Comparison of ENCODE assay signal across 2 fruit fly cellular contexts in genomic region chr3R:24099039-24100026, dm6.
TF ChIP-seq lines count a peak whose summit lies in the region.

No protein-coding gene starts in this region.

TF ChIP-seq in whole organism, embryonic, 481 proteins besides CTCF, POLR2A, EP300 and RAD21 (continued from another document and continues in another):
- peak; percentile 32; the same call in 1 of the 2 replicates for TF ChIP-seq Adf1 (GFP tag; IDR thresholded peaks at IDR 0.05; lab: Robert Waterston, UW)
- TF ChIP-seq CG4820 (GFP tag; optimal IDR thresholded peaks at IDR 0.05; lab: Kevin White, UChicago): peak; percentile 75
- TF ChIP-seq sd (tag; optimal IDR thresholded peaks at IDR 0.05; lab: Kevin White, UChicago): peak; percentile 28
- peak; percentile 81 for TF ChIP-seq tin (GFP tag; optimal IDR thresholded peaks at IDR 0.05; lab: Kevin White, UChicago)
- TF ChIP-seq vnd (GFP tag; IDR thresholded peaks at IDR 0.05; lab: Robert Waterston, UW; ENCODE audit: partially characterized antibody): no peak
- TF ChIP-seq Ravus (GFP tag; IDR thresholded peaks at IDR 0.05; lab: Robert Waterston, UW): peak; percentile 54; the same call in 1 of the 2 replicates
- peak; percentile 74 for TF ChIP-seq fd96Cb (tag; optimal IDR thresholded peaks at IDR 0.05; lab: Kevin White, UChicago)
- peak; percentile 83 for TF ChIP-seq Blimp-1 (GFP tag; optimal IDR thresholded peaks at IDR 0.05; lab: Kevin White, UChicago)
- TF ChIP-seq CG32532 (GFP tag; IDR thresholded peaks at IDR 0.05; lab: Robert Waterston, UW): peak; percentile 88
- peak; percentile 21 for TF ChIP-seq slou (GFP tag; optimal IDR thresholded peaks at IDR 0.05; lab: Kevin White, UChicago)
- TF ChIP-seq pros (GFP tag; optimal IDR thresholded peaks at IDR 0.05; lab: Kevin White, UChicago): no peak
- peak; percentile 5 for TF ChIP-seq MESR4 (GFP tag; optimal IDR thresholded peaks at IDR 0.05; lab: Kevin White, UChicago)
- no peak for TF ChIP-seq YL-1 (GFP tag; optimal IDR thresholded peaks at IDR 0.05; lab: Kevin White, UChicago)
- peak; percentile 72 for TF ChIP-seq CG8924 (tag; optimal IDR thresholded peaks at IDR 0.05; lab: Kevin White, UChicago)
- TF ChIP-seq danr (GFP tag; IDR thresholded peaks at IDR 0.05; lab: Robert Waterston, UW): no peak
- TF ChIP-seq ash1 (GFP tag; optimal IDR thresholded peaks at IDR 0.05; lab: Kevin White, UChicago): no peak
- TF ChIP-seq Nf-YA (GFP tag; IDR thresholded peaks at IDR 0.05; lab: Robert Waterston, UW): peak; percentile 76
- TF ChIP-seq gcm2 (GFP tag; optimal IDR thresholded peaks at IDR 0.05; lab: Kevin White, UChicago): peak; percentile 62
- TF ChIP-seq HmgZ (tag; optimal IDR thresholded peaks at IDR 0.05; lab: Kevin White, UChicago): peak; percentile 69
- TF ChIP-seq Xbp1 (GFP tag; optimal IDR thresholded peaks at IDR 0.05; lab: Kevin White, UChicago): peak; percentile 79
- TF ChIP-seq emc (GFP tag; optimal IDR thresholded peaks at IDR 0.05; lab: Kevin White, UChicago): peak; percentile 64
- peak; percentile 46 for TF ChIP-seq odd (GFP tag; optimal IDR thresholded peaks at IDR 0.05; lab: Kevin White, UChicago)
- 0 out of 2 replicates have a peak, but pooled peaks have one; percentile 17 for TF ChIP-seq gt (GFP tag; IDR thresholded peaks at IDR 0.05; lab: Robert Waterston, UW)
- no peak for TF ChIP-seq Kr (GFP tag; optimal IDR thresholded peaks at IDR 0.05; lab: Kevin White, UChicago)
- TF ChIP-seq CG12299 (tag; optimal IDR thresholded peaks at IDR 0.05; lab: Kevin White, UChicago): peak; percentile 47
- no peak for TF ChIP-seq hkb (optimal IDR thresholded peaks at IDR 0.05; lab: Kevin White, UChicago)
- peak; percentile 86 for TF ChIP-seq hkb (GFP tag; IDR thresholded peaks at IDR 0.05; lab: Robert Waterston, UW)
- TF ChIP-seq luna (GFP tag; optimal IDR thresholded peaks at IDR 0.05; lab: Kevin White, UChicago): peak; percentile 44
- TF ChIP-seq cg (GFP tag; optimal IDR thresholded peaks at IDR 0.05; lab: Kevin White, UChicago): no peak
- TF ChIP-seq unpg (GFP tag; optimal IDR thresholded peaks at IDR 0.05; lab: Kevin White, UChicago): peak; percentile 76
- TF ChIP-seq Dek (tag; optimal IDR thresholded peaks at IDR 0.05; lab: Kevin White, UChicago): peak; percentile 58
- peak; percentile 79 for TF ChIP-seq maf-S (GFP tag; optimal IDR thresholded peaks at IDR 0.05; lab: Kevin White, UChicago)
- peak; percentile 70 to 71 for TF ChIP-seq Hr51 (GFP tag; optimal IDR thresholded peaks at IDR 0.05; lab: Kevin White, UChicago)
- TF ChIP-seq CG10654 (GFP tag; optimal IDR thresholded peaks at IDR 0.05; lab: Kevin White, UChicago): peak; percentile 35
- TF ChIP-seq CG11560 (tag; IDR thresholded peaks at IDR 0.05; lab: Robert Waterston, UW): peak; percentile 60; the same call in 2 of the 3 replicates
- TF ChIP-seq CG7372 (GFP tag; IDR thresholded peaks at IDR 0.05; lab: Robert Waterston, UW): peak; percentile 78
- TF ChIP-seq CG6813 (GFP tag; optimal IDR thresholded peaks at IDR 0.05; lab: Kevin White, UChicago): peak; percentile 64
- TF ChIP-seq CG2129 (GFP tag; IDR thresholded peaks at IDR 0.05; lab: Robert Waterston, UW; ENCODE audit: partially characterized antibody): no peak
- TF ChIP-seq CG10979 (tag; optimal IDR thresholded peaks at IDR 0.05; lab: Kevin White, UChicago): peak; percentile 76
- TF ChIP-seq Hsf (GFP tag; optimal IDR thresholded peaks at IDR 0.05; lab: Kevin White, UChicago): peak; percentile 83
- peak; percentile 69; the same call in 2 of the 4 replicates for TF ChIP-seq Gug (GFP tag; IDR thresholded peaks at IDR 0.05; lab: Robert Waterston, UW)
- peak; percentile 79 for TF ChIP-seq HHEX (GFP tag; optimal IDR thresholded peaks at IDR 0.05; lab: Kevin White, UChicago)
- TF ChIP-seq gem (tag; optimal IDR thresholded peaks at IDR 0.05; lab: Kevin White, UChicago): peak; percentile 81
- TF ChIP-seq bsh (GFP tag; optimal IDR thresholded peaks at IDR 0.05; lab: Kevin White, UChicago): peak; percentile 17 to 87
- TF ChIP-seq D (optimal IDR thresholded peaks at IDR 0.05; lab: Kevin White, UChicago): no peak
- TF ChIP-seq D (GFP tag; optimal IDR thresholded peaks at IDR 0.05; lab: Kevin White, UChicago): peak; percentile 45
- TF ChIP-seq CG31365 (tag; optimal IDR thresholded peaks at IDR 0.05; lab: Kevin White, UChicago): peak; percentile 28
- peak; percentile 81 for TF ChIP-seq CG12155 (GFP tag; optimal IDR thresholded peaks at IDR 0.05; lab: Kevin White, UChicago)
- peak; percentile 85 for TF ChIP-seq CG14441 (GFP tag; IDR thresholded peaks at IDR 0.05; lab: Robert Waterston, UW)
- TF ChIP-seq CG5953 (GFP tag; IDR thresholded peaks at IDR 0.05; lab: Robert Waterston, UW): peak; percentile 77
- TF ChIP-seq bigmax (GFP tag; optimal IDR thresholded peaks at IDR 0.05; lab: Kevin White, UChicago): no peak
- TF ChIP-seq Drgx (GFP tag; IDR thresholded peaks at IDR 0.05; lab: Robert Waterston, UW): peak; percentile 81
- TF ChIP-seq CG4424 (GFP tag; optimal IDR thresholded peaks at IDR 0.05; lab: Kevin White, UChicago): peak; percentile 72
- TF ChIP-seq CG18764 (GFP tag; optimal IDR thresholded peaks at IDR 0.05; lab: Kevin White, UChicago): peak; percentile 65
- TF ChIP-seq Max (GFP tag; optimal IDR thresholded peaks at IDR 0.05; lab: Kevin White, UChicago): peak; percentile 20
- peak; percentile 60; the same call in 1 of the 2 replicates for TF ChIP-seq Oaz (GFP tag; IDR thresholded peaks at IDR 0.05; lab: Robert Waterston, UW)
- TF ChIP-seq stc (GFP tag; IDR thresholded peaks at IDR 0.05; lab: Robert Waterston, UW): peak; percentile 85
- peak; percentile 74 for TF ChIP-seq CG12659 (GFP tag; optimal IDR thresholded peaks at IDR 0.05; lab: Kevin White, UChicago)
- TF ChIP-seq CG14860 (GFP tag; IDR thresholded peaks at IDR 0.05; lab: Robert Waterston, UW; ENCODE audit: partially characterized antibody): no peak
- peak; percentile 65 for TF ChIP-seq slp2 (GFP tag; optimal IDR thresholded peaks at IDR 0.05; lab: Kevin White, UChicago)
- TF ChIP-seq tx (GFP tag; optimal IDR thresholded peaks at IDR 0.05; lab: Kevin White, UChicago): peak; percentile 76
- TF ChIP-seq lab (GFP tag; optimal IDR thresholded peaks at IDR 0.05; lab: Kevin White, UChicago): peak; percentile 86
- peak; percentile 27 for TF ChIP-seq Hmx (GFP tag; optimal IDR thresholded peaks at IDR 0.05; lab: Kevin White, UChicago)
- TF ChIP-seq ttk (GFP tag; IDR thresholded peaks at IDR 0.05; lab: Robert Waterston, UW): peak; percentile 69
- peak; percentile 64 for TF ChIP-seq CG13123 (GFP tag; optimal IDR thresholded peaks at IDR 0.05; lab: Kevin White, UChicago)

TF ChIP-seq in whole organism, prepupa, 60 proteins besides CTCF, POLR2A, EP300 and RAD21 (continued from another document):
- TF ChIP-seq CG3032 (tag; optimal IDR thresholded peaks at IDR 0.05; lab: Kevin White, UChicago) (peak; percentile 45), CG6792 (GFP tag; optimal IDR thresholded peaks at IDR 0.05; lab: Kevin White, UChicago) (peak; percentile 41), CG10669 (GFP tag; optimal IDR thresholded peaks at IDR 0.05; lab: Kevin White, UChicago) (peak; percentile 48), Met (GFP tag; optimal IDR thresholded peaks at IDR 0.05; lab: Kevin White, UChicago) (peak; percentile 74), cyc (GFP tag; optimal IDR thresholded peaks at IDR 0.05; lab: Kevin White, UChicago) (peak; percentile 75), topi (GFP tag; optimal IDR thresholded peaks at IDR 0.05; lab: Kevin White, UChicago) (peak; percentile 80), CG6854 (GFP tag; optimal IDR thresholded peaks at IDR 0.05; lab: Kevin White, UChicago) (no peak), pdm3 (GFP tag; optimal IDR thresholded peaks at IDR 0.05; lab: Kevin White, UChicago) (peak; percentile 76), CG9139 (GFP tag; optimal IDR thresholded peaks at IDR 0.05; lab: Kevin White, UChicago) (no peak)
